Worm (Caenorhabditis elegans): ENCODE measurements around the gene F54B3.2.

The F54B3.2 gene

DNA sequence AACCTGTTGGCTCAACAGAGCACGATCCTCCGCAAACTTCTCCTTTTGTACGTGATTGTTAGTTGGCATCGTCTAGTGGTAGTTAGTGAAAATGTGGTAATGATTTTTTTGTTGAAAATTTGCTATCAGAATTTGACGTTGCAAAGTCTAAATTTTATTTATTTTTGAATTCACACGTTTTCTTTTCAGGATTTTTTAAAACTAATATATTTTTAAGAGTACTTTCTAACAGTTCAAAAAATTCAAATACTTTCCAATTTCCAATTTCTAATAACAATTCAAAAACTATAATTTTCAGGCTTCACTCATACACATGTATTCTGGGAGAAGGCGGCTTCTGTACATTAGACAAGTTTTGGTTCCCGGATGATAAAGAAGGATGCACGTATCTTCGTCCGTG lies 35.6 kb downstream of the F54B3.2 start, which contains the start of gene ubxn-5:
ubxn-5 (minus strand) TSS at position 101 of the 400 bp plus-strand sequence.
- TF ChIP-seq T22C8.4 (GFP tag; IDR thresholded peaks at IDR 0.05): no peak
- TF ChIP-seq ref-1 (GFP tag; conservative IDR thresholded peaks at IDR 0.05): no peak
- TF ChIP-seq klf-2 (GFP tag; conservative IDR thresholded peaks at IDR 0.05): no peak
- TF ChIP-seq med-1 (GFP tag; optimal IDR thresholded peaks at IDR 0.05; ENCODE audit: insufficient read depth): no peak
- no peak for TF ChIP-seq ztf-29 (GFP tag; IDR thresholded peaks at IDR 0.05)
- TF ChIP-seq cog-1 (tag; optimal IDR thresholded peaks at IDR 0.05): no peak
- TF ChIP-seq flt-1 (GFP tag; IDR thresholded peaks at IDR 0.05): no peak
- TF ChIP-seq tab-1 (GFP tag; IDR thresholded peaks at IDR 0.05): no peak
- TF ChIP-seq ztf-23 (GFP tag; IDR thresholded peaks at IDR 0.05): no peak

DNA sequence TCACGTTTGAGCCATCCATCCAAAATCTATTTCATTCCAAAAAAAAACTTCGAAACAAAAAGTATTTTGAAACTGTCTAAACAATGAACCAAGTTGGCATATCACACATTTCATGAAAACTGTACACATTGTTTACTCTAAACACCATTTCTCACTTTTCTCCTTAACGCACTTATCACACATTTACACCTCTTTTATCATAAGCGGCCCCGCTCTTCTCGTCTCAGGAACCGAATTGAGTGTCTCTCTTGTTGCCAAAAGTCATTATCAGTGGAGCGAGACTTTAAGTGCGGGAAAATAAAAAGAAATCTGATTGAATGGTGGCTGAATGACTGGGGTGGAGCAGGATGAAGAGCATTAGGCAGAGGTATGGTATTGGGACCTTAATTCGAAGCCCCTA lies 38.1 kb downstream of the F54B3.2 start:
- TF ChIP-seq flt-1 (GFP tag; IDR thresholded peaks at IDR 0.05) (no peak), T22C8.4 (GFP tag; IDR thresholded peaks at IDR 0.05) (no peak), cog-1 (tag; optimal IDR thresholded peaks at IDR 0.05) (no peak), klf-2 (GFP tag; conservative IDR thresholded peaks at IDR 0.05) (no peak), ztf-29 (GFP tag; IDR thresholded peaks at IDR 0.05) (no peak), ztf-23 (GFP tag; IDR thresholded peaks at IDR 0.05) (no peak), tab-1 (GFP tag; IDR thresholded peaks at IDR 0.05) (no peak), med-1 (GFP tag; optimal IDR thresholded peaks at IDR 0.05; ENCODE audit: insufficient read depth) (no peak)

DNA sequence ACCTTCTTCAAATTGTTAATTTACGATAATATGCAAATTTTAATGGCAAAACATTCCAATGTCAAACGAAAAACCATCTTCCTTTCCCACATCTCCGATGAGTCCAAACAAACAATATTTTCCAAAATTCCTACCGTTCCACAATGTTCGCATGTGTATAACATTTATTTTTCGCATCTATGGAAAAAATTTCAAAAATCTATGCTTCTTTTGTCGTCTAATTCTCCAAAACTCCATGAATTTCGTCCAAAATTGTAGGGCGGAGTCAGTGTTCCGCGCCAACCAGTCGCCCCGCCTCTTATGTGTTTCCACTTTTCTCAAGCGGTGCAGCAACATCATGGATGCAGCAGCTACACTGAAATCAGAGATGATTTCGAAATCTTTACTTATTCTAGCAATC lies 39.0 kb downstream of the F54B3.2 start, which contains the start of gene T01E8.8:
T01E8.8 (plus strand) TSS at position 301 of the 400 bp plus-strand sequence.
- no peak for TF ChIP-seq T22C8.4 (GFP tag; IDR thresholded peaks at IDR 0.05)
- TF ChIP-seq tab-1 (GFP tag; IDR thresholded peaks at IDR 0.05): no peak

DNA sequence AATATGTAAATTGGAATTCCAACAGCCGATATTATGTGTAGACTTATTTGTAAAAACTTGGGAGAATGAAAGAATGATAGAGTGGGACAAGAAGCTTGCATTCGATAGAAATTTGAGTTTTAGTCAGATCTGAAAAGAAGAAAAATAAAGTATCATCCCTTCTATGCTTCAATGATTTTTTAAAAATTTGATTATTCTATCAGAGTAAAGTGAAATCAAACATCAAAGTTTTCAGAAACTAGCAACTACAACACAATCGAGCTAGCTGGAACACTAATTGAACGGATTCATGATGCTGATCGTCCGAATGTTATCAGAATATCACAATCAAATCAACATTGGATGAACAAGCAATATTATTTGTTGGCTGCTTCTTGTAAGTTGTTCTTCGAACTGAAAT lies 42.9 kb downstream of the F54B3.2 start, which contains the start of gene srh-135:
srh-135 (minus strand) TSS at position 101 of the 400 bp plus-strand sequence.
- TF ChIP-seq cog-1 (tag; optimal IDR thresholded peaks at IDR 0.05) (no peak), tab-1 (GFP tag; IDR thresholded peaks at IDR 0.05) (no peak), ref-1 (GFP tag; conservative IDR thresholded peaks at IDR 0.05) (no peak), klf-2 (GFP tag; conservative IDR thresholded peaks at IDR 0.05) (no peak), med-1 (GFP tag; optimal IDR thresholded peaks at IDR 0.05; ENCODE audit: insufficient read depth) (no peak), T22C8.4 (GFP tag; IDR thresholded peaks at IDR 0.05) (no peak), ztf-23 (GFP tag; IDR thresholded peaks at IDR 0.05) (no peak)

DNA sequence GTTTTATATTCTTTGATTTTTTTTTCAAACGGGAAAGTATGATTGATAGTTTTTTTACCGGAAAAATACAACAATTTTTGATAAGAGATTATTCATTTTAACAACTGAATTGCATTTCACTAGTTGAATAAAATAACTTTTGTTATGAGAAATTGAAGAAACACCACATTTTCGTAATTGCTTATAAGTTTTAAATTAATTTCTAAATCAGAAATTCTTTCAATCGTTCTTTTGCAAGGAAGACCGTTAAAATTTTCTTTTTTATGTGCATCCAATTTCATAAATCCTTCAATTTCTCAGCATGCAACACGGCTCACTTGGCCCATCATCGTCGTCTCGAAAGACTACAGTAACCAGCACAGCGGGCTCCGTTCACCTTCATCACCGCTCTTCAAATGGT lies 47.4 kb downstream of the F54B3.2 start, which contains the start of gene plc-3:
plc-3 (plus strand) TSS at position 301 of the 400 bp plus-strand sequence.
- TF ChIP-seq med-1 (GFP tag; optimal IDR thresholded peaks at IDR 0.05; ENCODE audit: insufficient read depth): no peak
- TF ChIP-seq flt-1 (GFP tag; IDR thresholded peaks at IDR 0.05): no peak
- no peak for TF ChIP-seq cog-1 (tag; optimal IDR thresholded peaks at IDR 0.05)
- TF ChIP-seq tab-1 (GFP tag; IDR thresholded peaks at IDR 0.05): no peak
- TF ChIP-seq ztf-23 (GFP tag; IDR thresholded peaks at IDR 0.05): no peak
- TF ChIP-seq T22C8.4 (GFP tag; IDR thresholded peaks at IDR 0.05): no peak
- no peak for TF ChIP-seq ref-1 (GFP tag; conservative IDR thresholded peaks at IDR 0.05)
- no peak for TF ChIP-seq ztf-29 (GFP tag; IDR thresholded peaks at IDR 0.05)
- no peak for TF ChIP-seq klf-2 (GFP tag; conservative IDR thresholded peaks at IDR 0.05)

DNA sequence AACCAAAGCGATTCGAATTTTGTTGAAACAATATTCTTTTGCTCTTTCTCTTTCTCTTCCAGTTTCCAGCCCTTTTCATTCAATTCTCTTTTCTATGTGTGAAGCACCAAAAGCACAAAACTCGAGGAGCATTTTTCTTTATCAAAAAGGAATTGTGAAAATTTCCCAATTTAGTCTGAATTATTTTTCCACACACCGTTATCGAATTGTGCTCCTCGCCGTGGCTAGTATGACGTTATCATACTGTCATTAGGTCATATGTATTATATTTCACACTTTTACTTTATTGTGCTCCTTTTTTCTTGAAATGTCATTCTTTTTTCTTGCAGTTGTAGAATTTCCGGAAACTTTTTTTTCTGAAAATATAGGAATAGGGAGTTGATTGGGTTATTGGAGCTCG lies 48.3 kb downstream of the F54B3.2 start:
- TF ChIP-seq ztf-29 (GFP tag; IDR thresholded peaks at IDR 0.05): no peak
- no peak for TF ChIP-seq klf-2 (GFP tag; conservative IDR thresholded peaks at IDR 0.05)
- no peak for TF ChIP-seq T22C8.4 (GFP tag; IDR thresholded peaks at IDR 0.05)
- no peak for TF ChIP-seq med-1 (GFP tag; optimal IDR thresholded peaks at IDR 0.05; ENCODE audit: insufficient read depth)
- no peak for TF ChIP-seq ztf-23 (GFP tag; IDR thresholded peaks at IDR 0.05)
- TF ChIP-seq flt-1 (GFP tag; IDR thresholded peaks at IDR 0.05): no peak
- TF ChIP-seq cog-1 (tag; optimal IDR thresholded peaks at IDR 0.05): no peak

DNA sequence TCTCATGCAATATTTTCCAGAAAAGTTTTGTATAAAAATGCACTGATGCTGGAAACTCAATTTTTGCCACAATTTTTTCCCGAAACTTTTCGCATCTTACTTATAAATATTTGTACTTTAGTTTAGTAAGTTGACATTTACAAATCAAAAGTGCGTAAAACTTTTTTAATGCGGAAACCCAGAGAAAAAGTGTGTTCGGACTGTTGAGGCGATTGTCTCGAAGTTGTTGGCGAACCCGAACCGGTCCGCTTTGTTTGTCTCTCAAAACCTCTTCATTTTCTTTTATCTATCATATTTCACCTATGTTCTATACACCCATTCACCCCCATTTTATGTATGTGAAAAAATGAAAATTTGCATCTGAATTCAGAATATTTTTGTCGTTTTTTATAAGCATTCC lies 49.3 kb downstream of the F54B3.2 start:
- no peak for TF ChIP-seq med-1 (GFP tag; optimal IDR thresholded peaks at IDR 0.05; ENCODE audit: insufficient read depth)
- no peak for TF ChIP-seq klf-2 (GFP tag; conservative IDR thresholded peaks at IDR 0.05)
- no peak for TF ChIP-seq tab-1 (GFP tag; IDR thresholded peaks at IDR 0.05)
- no peak for TF ChIP-seq ztf-29 (GFP tag; IDR thresholded peaks at IDR 0.05)
- no peak for TF ChIP-seq ref-1 (GFP tag; conservative IDR thresholded peaks at IDR 0.05)
- no peak for TF ChIP-seq ztf-23 (GFP tag; IDR thresholded peaks at IDR 0.05)
- TF ChIP-seq cog-1 (tag; optimal IDR thresholded peaks at IDR 0.05): no peak
- no peak for TF ChIP-seq flt-1 (GFP tag; IDR thresholded peaks at IDR 0.05)
- TF ChIP-seq T22C8.4 (GFP tag; IDR thresholded peaks at IDR 0.05): no peak

DNA sequence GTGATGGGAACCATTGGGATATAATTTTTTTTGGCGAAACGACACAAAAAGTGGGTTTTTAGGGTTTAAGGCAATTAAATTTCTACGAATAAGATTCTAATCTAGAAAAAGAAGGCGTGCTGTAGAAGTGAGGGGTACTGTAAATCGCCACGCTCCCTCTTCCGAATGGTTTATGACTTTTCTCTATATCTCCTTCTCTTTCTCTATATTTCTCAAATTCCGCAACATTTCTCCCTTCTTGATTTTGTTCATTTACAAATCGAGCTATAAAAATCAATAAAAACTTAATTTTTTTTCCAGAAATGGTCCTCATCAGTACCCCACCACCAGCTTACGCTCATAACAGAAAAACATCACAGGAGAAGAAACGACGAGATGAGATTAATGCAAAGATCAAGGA lies 51.8 kb downstream of the F54B3.2 start, which contains the start of gene ref-1:
ref-1 (plus strand) TSS at position 301 of the 400 bp plus-strand sequence.
- no peak for TF ChIP-seq T22C8.4 (GFP tag; IDR thresholded peaks at IDR 0.05)
- no peak for TF ChIP-seq klf-2 (GFP tag; conservative IDR thresholded peaks at IDR 0.05)
- TF ChIP-seq tab-1 (GFP tag; IDR thresholded peaks at IDR 0.05): no peak
- no peak for TF ChIP-seq ztf-23 (GFP tag; IDR thresholded peaks at IDR 0.05)
- no peak for TF ChIP-seq ztf-29 (GFP tag; IDR thresholded peaks at IDR 0.05)
- TF ChIP-seq cog-1 (tag; optimal IDR thresholded peaks at IDR 0.05): no peak
- no peak for TF ChIP-seq flt-1 (GFP tag; IDR thresholded peaks at IDR 0.05)
- TF ChIP-seq med-1 (GFP tag; optimal IDR thresholded peaks at IDR 0.05; ENCODE audit: insufficient read depth): no peak
- no peak for TF ChIP-seq ref-1 (GFP tag; conservative IDR thresholded peaks at IDR 0.05)

All from whole organism, midembryonic.